Fruit fly (Drosophila melanogaster) whole organism, embryonic: ENCODE measurements around the gene unc-45.

Source experiments
- Antp ChIP-seq: fragments of 200-800 bp; sonication (Bioruptor generic); optimal IDR thresholded peaks from 3 replicates; lab custom pipeline; 2016; ENCODE audit warnings: missing biosample characterization, missing genetic modification characterization
- CG10979 ChIP-seq: fragments of 200-800 bp; sonication (Bioruptor generic); optimal IDR thresholded peaks from 2 replicates; lab custom pipeline; 2018; ENCODE audit warnings: missing biosample characterization, mild to moderate bottlenecking, missing genetic modification characterization, moderate library complexity
- CG11504 ChIP-seq: fragments of 200-800 bp; sonication (Bioruptor generic); optimal IDR thresholded peaks from 3 replicates; lab custom pipeline; 2019; ENCODE audit warnings: missing biosample characterization, mild to moderate bottlenecking, missing genetic modification characterization, moderate library complexity
- CG11696 ChIP-seq: fragments of 200-800 bp; sonication (Bioruptor generic); IDR thresholded peaks from 2 replicates; pipeline ENCODE4 v1.3.6; 2022; ENCODE audit warnings: missing biosample characterization, missing genetic modification characterization
- CG12769 ChIP-seq: fragments of 200-800 bp; sonication (Bioruptor generic); optimal IDR thresholded peaks from 2 replicates; lab custom pipeline; 2019; ENCODE audit warnings: missing biosample characterization, mild to moderate bottlenecking, missing genetic modification characterization, moderate library complexity
- CG12942 ChIP-seq: fragments of 200-800 bp; sonication (Bioruptor generic); optimal IDR thresholded peaks from 3 replicates; lab custom pipeline; 2016; ENCODE audit warnings: missing biosample characterization, missing genetic modification characterization
- CG13424 ChIP-seq: fragments of 200-800 bp; sonication (Bioruptor generic); optimal IDR thresholded peaks from 2 replicates; lab custom pipeline; 2019; ENCODE audit warnings: missing biosample characterization, mild to moderate bottlenecking, missing genetic modification characterization, moderate library complexity
- CG13894 ChIP-seq: fragments of 200-800 bp; sonication (Bioruptor generic); optimal IDR thresholded peaks from 3 replicates; lab custom pipeline; 2018; ENCODE audit warnings: missing biosample characterization, mild to moderate bottlenecking, missing genetic modification characterization, moderate library complexity
- CG16779 ChIP-seq: fragments of 200-800 bp; sonication (Bioruptor generic); IDR thresholded peaks from 2 replicates; pipeline ENCODE4 v1.3.6; 2022; ENCODE audit warnings: missing biosample characterization, missing genetic modification characterization
- CG1832 ChIP-seq: fragments of 200-800 bp; sonication (Bioruptor generic); optimal IDR thresholded peaks from 2 replicates; lab custom pipeline; 2017; ENCODE audit warnings: missing biosample characterization, mild to moderate bottlenecking, missing genetic modification characterization, inconsistent platforms
- CG5180 ChIP-seq: fragments of 200-800 bp; sonication (Bioruptor generic); optimal IDR thresholded peaks from 3 replicates; lab custom pipeline; 2017; ENCODE audit warnings: missing biosample characterization, missing genetic modification characterization, mild to moderate bottlenecking, moderate library complexity, missing genetic modification reagents
- CG6254 ChIP-seq: fragments of 200-800 bp; sonication (Bioruptor generic); optimal IDR thresholded peaks from 3 replicates; lab custom pipeline; 2017; ENCODE audit warnings: mild to moderate bottlenecking, missing biosample characterization, missing genetic modification reagents, missing genetic modification characterization
- CG6854 ChIP-seq: fragments of 200-800 bp; sonication (Bioruptor generic); optimal IDR thresholded peaks from 3 replicates; lab custom pipeline; 2017; ENCODE audit warnings: missing biosample characterization, mild to moderate bottlenecking, missing genetic modification characterization
- CG7928 ChIP-seq: fragments of 200-800 bp; sonication (Bioruptor generic); optimal IDR thresholded peaks from 2 replicates; lab custom pipeline; 2017; ENCODE audit warnings: missing biosample characterization, mild to moderate bottlenecking, missing genetic modification characterization
- CG8359 ChIP-seq: fragments of 200-800 bp; sonication (Bioruptor generic); optimal IDR thresholded peaks from 2 replicates; lab custom pipeline; 2017; ENCODE audit warnings: missing biosample characterization, mild to moderate bottlenecking, missing genetic modification characterization, borderline replicate concordance
- CG8388 ChIP-seq: fragments of 200-800 bp; sonication (Bioruptor generic); optimal IDR thresholded peaks from 2 replicates; lab custom pipeline; 2019; ENCODE audit warnings: missing biosample characterization, mild to moderate bottlenecking, missing genetic modification characterization, moderate library complexity
- CG9437 ChIP-seq: fragments of 200-800 bp; sonication (Bioruptor generic); optimal IDR thresholded peaks from 2 replicates; lab custom pipeline; 2018; ENCODE audit warnings: missing biosample characterization, mild to moderate bottlenecking, missing genetic modification characterization
- CrebB ChIP-seq: fragments of 200-800 bp; sonication (Bioruptor generic); optimal IDR thresholded peaks from 3 replicates; lab custom pipeline; 2018; ENCODE audit warnings: missing biosample characterization, mild to moderate bottlenecking, missing genetic modification characterization
- Deaf1 ChIP-seq: fragments of 200-800 bp; optimal IDR thresholded peaks from 3 replicates; lab custom pipeline; 2019; ENCODE audit warnings: missing biosample characterization, mild to moderate bottlenecking, missing genetic modification characterization, moderate library complexity
- Dll ChIP-seq: fragments of 200-800 bp; sonication (Bioruptor generic); IDR thresholded peaks from 4 replicates; pipeline ENCODE4 v1.3.6; 2022; ENCODE audit warnings: missing biosample characterization, missing genetic modification characterization; ENCODE audit not compliant: partially characterized antibody
- Jarid2 ChIP-seq: fragments of 200-800 bp; sonication (Bioruptor generic); optimal IDR thresholded peaks from 3 replicates; lab custom pipeline; 2017; ENCODE audit warnings: mild to moderate bottlenecking, missing biosample characterization, missing genetic modification reagents, missing genetic modification characterization
- MTF-1 ChIP-seq: fragments of 200-800 bp; sonication (Bioruptor generic); optimal IDR thresholded peaks from 2 replicates; lab custom pipeline; 2018; ENCODE audit warnings: missing biosample characterization, mild to moderate bottlenecking, missing genetic modification characterization, borderline replicate concordance
- Med ChIP-seq: fragments of 200-800 bp; sonication (Bioruptor generic); peaks from one replicate; lab custom pipeline; 2016; ENCODE audit warnings: missing biosample characterization, missing genetic modification characterization, mild to moderate bottlenecking, inconsistent platforms, moderate library complexity
- Opbp ChIP-seq: fragments of 200-800 bp; sonication (Bioruptor generic); IDR thresholded peaks from 3 replicates; pipeline ENCODE4 v1.3.6; 2022; ENCODE audit warnings: missing biosample characterization, missing genetic modification characterization; ENCODE audit not compliant: partially characterized antibody
- Poxn ChIP-seq: fragments of 200-800 bp; sonication (Bioruptor generic); IDR thresholded peaks from 2 replicates; pipeline ENCODE4 v1.3.6; 2022; ENCODE audit warnings: missing biosample characterization, missing genetic modification characterization
- Side ChIP-seq: fragments of 200-800 bp; sonication (Bioruptor generic); optimal IDR thresholded peaks from 2 replicates; lab custom pipeline; 2016; ENCODE audit warnings: missing biosample characterization, missing genetic modification characterization
- Tbp ChIP-seq: fragments of >200 bp; optimal IDR thresholded peaks from 2 replicates; lab custom pipeline; 2018; ENCODE audit warnings: missing biosample characterization, missing genetic modification characterization
- amos ChIP-seq: fragments of 200-800 bp; sonication (Bioruptor generic); IDR thresholded peaks from 2 replicates; pipeline ENCODE4 v1.3.6; 2022; ENCODE audit warnings: missing biosample characterization, missing genetic modification characterization; ENCODE audit not compliant: partially characterized antibody
- chinmo ChIP-seq: fragments of 200-800 bp; sonication (Bioruptor generic); IDR thresholded peaks from 4 replicates; pipeline ENCODE4 v1.3.6; 2022; ENCODE audit warnings: missing biosample characterization, missing genetic modification characterization; ENCODE audit not compliant: partially characterized antibody
- disco-r ChIP-seq: fragments of 200-800 bp; sonication (Bioruptor generic); optimal IDR thresholded peaks from 2 replicates; lab custom pipeline; 2016; ENCODE audit warnings: missing biosample characterization, missing genetic modification characterization
- insv ChIP-seq, 2 experiments: fragments of 200-800 bp; sonication (Bioruptor generic); optimal IDR thresholded peaks; 3 replicates each; lab custom pipeline; 2016 to 2018; ENCODE audit warnings: missing biosample characterization in 2 of 2, missing genetic modification characterization in 2 of 2
- nom ChIP-seq: fragments of 200-800 bp; sonication (Bioruptor generic); optimal IDR thresholded peaks from 2 replicates; lab custom pipeline; 2017; ENCODE audit warnings: missing biosample characterization, missing genetic modification characterization, mild to moderate bottlenecking, moderate library complexity, missing genetic modification reagents
- pros ChIP-seq: fragments of 200-800 bp; sonication (Bioruptor generic); optimal IDR thresholded peaks from 3 replicates; lab custom pipeline; 2019; ENCODE audit warnings: missing biosample characterization, mild to moderate bottlenecking, missing genetic modification characterization, moderate library complexity
- sim ChIP-seq: fragments of 200-800 bp; sonication (Bioruptor generic); IDR thresholded peaks from 2 replicates; pipeline ENCODE4 v1.3.6; 2022; ENCODE audit warnings: missing biosample characterization, missing genetic modification characterization
- slbo ChIP-seq: fragments of 200-800 bp; sonication (Bioruptor generic); IDR thresholded peaks from 2 replicates; pipeline ENCODE4 v1.3.6; 2022; ENCODE audit warnings: missing biosample characterization, missing genetic modification characterization
- slou ChIP-seq: fragments of 200-800 bp; sonication (Bioruptor generic); optimal IDR thresholded peaks from 3 replicates; lab custom pipeline; 2016; ENCODE audit warnings: missing biosample characterization, missing genetic modification characterization
- slp2 ChIP-seq: fragments of 200-800 bp; sonication (Bioruptor generic); optimal IDR thresholded peaks from 2 replicates; lab custom pipeline; 2016; ENCODE audit warnings: missing biosample characterization, missing genetic modification characterization
- so ChIP-seq: fragments of 200-800 bp; sonication (Bioruptor generic); IDR thresholded peaks from 3 replicates; pipeline ENCODE4 v1.3.6; 2022; ENCODE audit warnings: missing biosample characterization, missing genetic modification characterization
- sr ChIP-seq: fragments of 200-800 bp; sonication (Bioruptor generic); IDR thresholded peaks from 3 replicates; pipeline ENCODE4 v1.3.6; 2022; ENCODE audit warnings: missing biosample characterization, missing genetic modification characterization
- ttk ChIP-seq: fragments of 200-800 bp; sonication (Bioruptor generic); IDR thresholded peaks from 2 replicates; pipeline ENCODE4 v2.1.2; 2022; ENCODE audit warnings: missing biosample characterization, missing genetic modification characterization
- twi ChIP-seq: fragments of 200-800 bp; optimal IDR thresholded peaks from 2 replicates; lab custom pipeline; 2019; ENCODE audit warnings: missing biosample characterization, mild to moderate bottlenecking, missing genetic modification characterization, moderate library complexity
- yki ChIP-seq: fragments of >200 bp; optimal IDR thresholded peaks from 3 replicates; lab custom pipeline; 2018

unc-45 gene

dm6 chr3R:7995722-7996121, 37.4 kb upstream of the unc-45 start, which contains the start of gene Elovl7 (continued):
- TF ChIP-seq CG8388 (GFP tag; lab: Kevin White, UChicago), result no peak
- no peak for TF ChIP-seq CG12942 (GFP tag; lab: Kevin White, UChicago)
- no peak for TF ChIP-seq CrebB (tag; lab: Kevin White, UChicago)
- TF ChIP-seq Jarid2 (GFP tag; lab: Kevin White, UChicago), result peak; percentile 32
- TF ChIP-seq slou (GFP tag; lab: Kevin White, UChicago), result no peak
- peak; percentile 74 for TF ChIP-seq CG8359
- TF ChIP-seq MTF-1 (GFP tag; lab: Kevin White, UChicago), result no peak
- no peak for TF ChIP-seq CG5180 (GFP tag; lab: Kevin White, UChicago)
- TF ChIP-seq slp2 (GFP tag; lab: Kevin White, UChicago), result no peak
- TF ChIP-seq slbo, result peak; percentile 23; the same call in 1 of the 2 replicates
- no peak for TF ChIP-seq CG9437 (GFP tag; lab: Kevin White, UChicago)
- no peak for TF ChIP-seq Antp
- TF ChIP-seq so (GFP tag; lab: Robert Waterston, UW), result peak; percentile 58; the same call in 1 of the 3 replicates
- TF ChIP-seq yki (lab: Kevin White, UChicago), result no peak
- TF ChIP-seq CG11504, result no peak
- TF ChIP-seq Dll (GFP tag; lab: Robert Waterston, UW), result 0 out of 4 replicates have a peak, but pooled peaks have one; percentile 15
- TF ChIP-seq CG10979 (tag; lab: Kevin White, UChicago), result no peak
- no peak for TF ChIP-seq Side (GFP tag; lab: Kevin White, UChicago)
- no peak for TF ChIP-seq Poxn (GFP tag; lab: Robert Waterston, UW)
- no peak for TF ChIP-seq insv (GFP tag; optimal IDR thresholded peaks at IDR 0.05; lab: Kevin White, UChicago)
- TF ChIP-seq CG6254, result no peak
- no peak for TF ChIP-seq sim (GFP tag; lab: Robert Waterston, UW)
- no peak for TF ChIP-seq Opbp
- TF ChIP-seq CG1832 (GFP tag; lab: Kevin White, UChicago), result peak; percentile 22
- no peak for TF ChIP-seq CG7928 (GFP tag; lab: Kevin White, UChicago)
- no peak for TF ChIP-seq amos (GFP tag; lab: Robert Waterston, UW)
- no peak for TF ChIP-seq CG16779 (GFP tag; lab: Robert Waterston, UW)
- 0 out of 4 replicates have a peak, but pooled peaks have one; percentile 44 for TF ChIP-seq chinmo (GFP tag; lab: Robert Waterston, UW)
- no peak for TF ChIP-seq ttk (GFP tag; lab: Robert Waterston, UW)
- peak; percentile 21 for TF ChIP-seq nom (GFP tag; lab: Kevin White, UChicago)
- 0 out of 3 replicates have a peak, but pooled peaks have one; percentile 6 for TF ChIP-seq sr (GFP tag; lab: Robert Waterston, UW)
- no peak for TF ChIP-seq CG11696 (GFP tag; lab: Robert Waterston, UW)
- TF ChIP-seq twi (tag; lab: Kevin White, UChicago), result no peak
- TF ChIP-seq Tbp (GFP tag; lab: Kevin White, UChicago), result no peak
- TF ChIP-seq CG13424, result no peak
- peak; percentile 19 for TF ChIP-seq CG6854

- TF ChIP-seq Med (GFP tag; lab: Kevin White, UChicago) (peak; percentile 27), CG12769 (peak; percentile 57), Deaf1 (tag; lab: Kevin White, UChicago) (peak; percentile 20), disco-r (GFP tag; lab: Kevin White, UChicago) (no peak), CG13894 (tag; lab: Kevin White, UChicago) (peak; percentile 69), pros (GFP tag; lab: Kevin White, UChicago) (peak; percentile 57)
These were observed 34.3 kb upstream of the unc-45 start for dm6 chr3R:7998778-7999177.
